Worm (Caenorhabditis elegans): ENCODE data around the gene ZK813.3.

- TF ChIP-seq W03F9.2 (tag; optimal IDR thresholded peaks at IDR 0.05), result no peak
- TF ChIP-seq him-1 (tag; optimal IDR thresholded peaks at IDR 0.05), result no peak
Observed at ce11 chrX:3399917-3400316, 41.7 kb upstream of the ZK813.3 start, which contains the start of gene cht-1.

Measured in whole organism, L4/young adult.